Fruit fly (Drosophila melanogaster) whole organism, embryonic: ENCODE results near the gene CG32187.

Source experiments
- CG10321 ChIP-seq: fragments of 200-800 bp; sonication (Bioruptor generic); IDR thresholded peaks from 2 replicates; pipeline ENCODE4 v1.3.6; 2022; ENCODE audit warnings: missing biosample characterization, missing genetic modification characterization
- CG10366 ChIP-seq: fragments of 200-800 bp; sonication (Bioruptor generic); IDR thresholded peaks from 2 replicates; pipeline ENCODE4 v1.3.6; 2022; ENCODE audit warnings: missing biosample characterization, missing genetic modification characterization
- CG10654 ChIP-seq: fragments of 200-800 bp; sonication (Bioruptor generic); optimal IDR thresholded peaks from 2 replicates; lab custom pipeline; 2016; ENCODE audit warnings: missing biosample characterization, missing genetic modification characterization
- CG12391 ChIP-seq: fragments of 200-800 bp; sonication (Bioruptor generic); optimal IDR thresholded peaks from 3 replicates; lab custom pipeline; 2018; ENCODE audit warnings: missing biosample characterization, mild to moderate bottlenecking, missing genetic modification characterization, moderate library complexity
- CG13123 ChIP-seq: fragments of 200-800 bp; sonication (Bioruptor generic); optimal IDR thresholded peaks from 2 replicates; lab custom pipeline; 2016; ENCODE audit warnings: missing biosample characterization, missing genetic modification characterization
- CG13296 ChIP-seq: fragments of 200-800 bp; sonication (Bioruptor generic); optimal IDR thresholded peaks from 3 replicates; lab custom pipeline; 2018; ENCODE audit warnings: missing biosample characterization, mild to moderate bottlenecking, missing genetic modification characterization
- CG16815 ChIP-seq: fragments of 200-800 bp; sonication (Bioruptor generic); optimal IDR thresholded peaks from 3 replicates; lab custom pipeline; 2017; ENCODE audit warnings: missing biosample characterization, mild to moderate bottlenecking, missing genetic modification characterization
- CG16863 ChIP-seq: fragments of 200-800 bp; sonication (Bioruptor generic); optimal IDR thresholded peaks from 3 replicates; lab custom pipeline; 2016; ENCODE audit warnings: missing biosample characterization, missing genetic modification characterization
- CG30020 ChIP-seq: fragments of 200-800 bp; optimal IDR thresholded peaks from 2 replicates; lab custom pipeline; 2019; ENCODE audit warnings: missing biosample characterization, mild to moderate bottlenecking, missing genetic modification characterization, moderate library complexity
- CG32772 ChIP-seq: fragments of 200-800 bp; sonication (Bioruptor generic); IDR thresholded peaks from 2 replicates; pipeline ENCODE4 v1.3.6; 2022; ENCODE audit warnings: missing biosample characterization, missing genetic modification characterization
- CG3847 ChIP-seq: fragments of 200-800 bp; sonication (Bioruptor generic); IDR thresholded peaks from 2 replicates; pipeline ENCODE4 v1.3.6; 2022; ENCODE audit warnings: missing biosample characterization, missing genetic modification characterization
- CG3995 ChIP-seq: fragments of 200-800 bp; sonication (Bioruptor generic); optimal IDR thresholded peaks from 3 replicates; lab custom pipeline; 2016; ENCODE audit warnings: missing biosample characterization, missing genetic modification characterization
- CG6813 ChIP-seq: fragments of 200-800 bp; sonication (Bioruptor generic); optimal IDR thresholded peaks from 2 replicates; lab custom pipeline; 2017; ENCODE audit warnings: missing biosample characterization, missing genetic modification characterization, mild to moderate bottlenecking, moderate library complexity, missing genetic modification reagents
- CG6854 ChIP-seq: fragments of 200-800 bp; sonication (Bioruptor generic); optimal IDR thresholded peaks from 3 replicates; lab custom pipeline; 2017; ENCODE audit warnings: missing biosample characterization, mild to moderate bottlenecking, missing genetic modification characterization
- CG8281 ChIP-seq: fragments of 200-800 bp; sonication (Bioruptor generic); optimal IDR thresholded peaks from 2 replicates; lab custom pipeline; 2018; ENCODE audit warnings: missing biosample characterization, mild to moderate bottlenecking, missing genetic modification characterization, moderate library complexity
- CG8765 ChIP-seq: fragments of 200-800 bp; sonication (Bioruptor generic); IDR thresholded peaks from 2 replicates; pipeline ENCODE4 v1.3.6; 2022; ENCODE audit warnings: missing biosample characterization, missing genetic modification characterization
- CG9817 ChIP-seq: fragments of 200-800 bp; sonication (Bioruptor generic); optimal IDR thresholded peaks from 2 replicates; lab custom pipeline; 2018; ENCODE audit warnings: missing biosample characterization, mild to moderate bottlenecking, missing genetic modification characterization, moderate library complexity
- CG9876 ChIP-seq: fragments of 200-800 bp; sonication (Bioruptor generic); optimal IDR thresholded peaks from 2 replicates; lab custom pipeline; 2016; ENCODE audit warnings: missing biosample characterization, missing genetic modification characterization
- CoRest ChIP-seq: fragments of 200-800 bp; sonication (Bioruptor generic); optimal IDR thresholded peaks from 3 replicates; lab custom pipeline; 2018; ENCODE audit warnings: missing biosample characterization, mild to moderate bottlenecking, missing genetic modification characterization, moderate library complexity
- D ChIP-seq, 2 experiments: fragments of 200-800 bp in 1 of 2; fragments of >200 bp in 1 of 2; sonication (Bioruptor generic) in 1 of 2; optimal IDR thresholded peaks; 2 replicates in 1 of 2; 3 replicates in 1 of 2; lab custom pipeline; 2017; ENCODE audit warnings: mild to moderate bottlenecking in 1 of 2, missing biosample characterization in 1 of 2, missing genetic modification characterization in 1 of 2, missing genetic modification reagents in 1 of 2
- D19A ChIP-seq: fragments of 200-800 bp; optimal IDR thresholded peaks from 3 replicates; lab custom pipeline; 2019; ENCODE audit warnings: missing biosample characterization, mild to moderate bottlenecking, missing genetic modification characterization, moderate library complexity
- Dek ChIP-seq: fragments of 200-800 bp; sonication (Bioruptor generic); optimal IDR thresholded peaks from 3 replicates; lab custom pipeline; 2019; ENCODE audit warnings: missing biosample characterization, mild to moderate bottlenecking, missing genetic modification characterization, moderate library complexity
- Dip2 ChIP-seq: fragments of 200-800 bp; sonication (Bioruptor generic); IDR thresholded peaks from 2 replicates; pipeline ENCODE4 v1.3.6; 2022; ENCODE audit warnings: missing biosample characterization, missing genetic modification characterization
- Dip3 ChIP-seq: fragments of 200-800 bp; sonication (Bioruptor generic); optimal IDR thresholded peaks from 3 replicates; lab custom pipeline; 2016; ENCODE audit warnings: missing biosample characterization, missing genetic modification characterization
- Dll ChIP-seq: fragments of 200-800 bp; sonication (Bioruptor generic); IDR thresholded peaks from 4 replicates; pipeline ENCODE4 v1.3.6; 2022; ENCODE audit warnings: missing biosample characterization, missing genetic modification characterization; ENCODE audit not compliant: partially characterized antibody
- Eip74EF ChIP-seq, 2 experiments: fragments of 200-800 bp in 1 of 2; fragments of >200 bp in 1 of 2; sonication (Bioruptor generic) in 1 of 2; optimal IDR thresholded peaks; 2 replicates each; lab custom pipeline; 2017 to 2019; ENCODE audit warnings: missing biosample characterization in 2 of 2, missing genetic modification characterization in 2 of 2, mild to moderate bottlenecking in 1 of 2, moderate library complexity in 1 of 2
- Ets65A ChIP-seq: fragments of 200-800 bp; sonication (Bioruptor generic); peaks from one replicate; lab custom pipeline; 2016; ENCODE audit warnings: missing biosample characterization, missing genetic modification characterization
- Gug ChIP-seq: fragments of 200-800 bp; sonication (Bioruptor generic); IDR thresholded peaks from 4 replicates; pipeline ENCODE4 v1.3.6; 2022; ENCODE audit warnings: missing biosample characterization, missing genetic modification characterization
- MBD-R2 ChIP-seq: fragments of 200-800 bp; sonication (Bioruptor generic); IDR thresholded peaks from 2 replicates; pipeline ENCODE4 v1.3.6; 2022; ENCODE audit warnings: missing biosample characterization, missing genetic modification characterization
- NC2β ChIP-seq: fragments of 200-800 bp; sonication (Bioruptor generic); optimal IDR thresholded peaks from 2 replicates; lab custom pipeline; 2016; ENCODE audit warnings: missing biosample characterization, missing genetic modification characterization
- NFAT ChIP-seq: fragments of 200-800 bp; sonication (Bioruptor generic); IDR thresholded peaks from 2 replicates; pipeline ENCODE4 v1.3.6; 2022; ENCODE audit warnings: missing biosample characterization, missing genetic modification characterization
- Nf-YA ChIP-seq: fragments of 200-800 bp; sonication (Bioruptor generic); IDR thresholded peaks from 2 replicates; pipeline ENCODE4 v1.3.6; 2022; ENCODE audit warnings: missing biosample characterization, missing genetic modification characterization
- Optix ChIP-seq: fragments of 200-800 bp; sonication (Bioruptor generic); IDR thresholded peaks from 3 replicates; pipeline ENCODE4 v1.3.6; 2022; ENCODE audit warnings: missing biosample characterization, missing genetic modification characterization
- Ptx1 ChIP-seq: fragments of 200-800 bp; sonication (Bioruptor generic); IDR thresholded peaks from 2 replicates; pipeline ENCODE4 v1.3.6; 2022; ENCODE audit warnings: missing biosample characterization, missing genetic modification characterization
- Sry-δ ChIP-seq: fragments of 200-800 bp; sonication (Bioruptor generic); optimal IDR thresholded peaks from 2 replicates; lab custom pipeline; 2016; ENCODE audit warnings: missing biosample characterization, missing genetic modification characterization
- Vsx1 ChIP-seq: fragments of 200-800 bp; sonication (Bioruptor generic); optimal IDR thresholded peaks from 2 replicates; lab custom pipeline; 2017; ENCODE audit warnings: missing biosample characterization, mild to moderate bottlenecking, missing genetic modification characterization, missing genetic modification reagents
- Xbp1 ChIP-seq: fragments of 200-800 bp; sonication (Bioruptor generic); optimal IDR thresholded peaks from 3 replicates; lab custom pipeline; 2016; ENCODE audit warnings: missing biosample characterization, mild to moderate bottlenecking, missing genetic modification characterization
- al ChIP-seq: fragments of 200-800 bp; sonication (Bioruptor generic); IDR thresholded peaks from 2 replicates; pipeline ENCODE4 v1.3.6; 2022; ENCODE audit warnings: missing biosample characterization, missing genetic modification characterization
- ato ChIP-seq: fragments of 200-800 bp; sonication (Bioruptor generic); IDR thresholded peaks from 2 replicates; pipeline ENCODE4 v1.3.6; 2022; ENCODE audit warnings: missing biosample characterization, missing genetic modification characterization; ENCODE audit not compliant: partially characterized antibody
- her ChIP-seq: fragments of 200-800 bp; sonication (Bioruptor generic); optimal IDR thresholded peaks from 2 replicates; lab custom pipeline; 2016; ENCODE audit warnings: missing biosample characterization, missing genetic modification characterization
- inv ChIP-seq: fragments of 200-800 bp; sonication (Bioruptor generic); IDR thresholded peaks from 2 replicates; pipeline ENCODE4 v1.3.6; 2022; ENCODE audit warnings: missing biosample characterization, missing genetic modification characterization; ENCODE audit not compliant: partially characterized antibody
- jumu ChIP-seq: fragments of 200-800 bp; sonication (Bioruptor generic); optimal IDR thresholded peaks from 3 replicates; lab custom pipeline; 2016; ENCODE audit warnings: missing biosample characterization, missing genetic modification characterization
- kah ChIP-seq: fragments of 200-800 bp; sonication (Bioruptor generic); optimal IDR thresholded peaks from 2 replicates; lab custom pipeline; 2018; ENCODE audit warnings: missing biosample characterization, mild to moderate bottlenecking, missing genetic modification characterization
- lbe ChIP-seq: fragments of 200-800 bp; sonication (Bioruptor generic); optimal IDR thresholded peaks from 2 replicates; lab custom pipeline; 2016; ENCODE audit warnings: missing biosample characterization, mild to moderate bottlenecking, missing genetic modification characterization
- ro ChIP-seq: fragments of 200-800 bp; sonication (Bioruptor generic); IDR thresholded peaks from 2 replicates; pipeline ENCODE4 v1.3.6; 2022; ENCODE audit warnings: missing biosample characterization, missing genetic modification characterization
- sna ChIP-seq: fragments of 200-800 bp; sonication (Bioruptor generic); IDR thresholded peaks from 2 replicates; pipeline ENCODE4 v1.3.6; 2022; ENCODE audit warnings: missing biosample characterization, missing genetic modification characterization; ENCODE audit not compliant: partially characterized antibody
- tin ChIP-seq: fragments of 200-800 bp; sonication (Bioruptor generic); optimal IDR thresholded peaks from 3 replicates; lab custom pipeline; 2016; ENCODE audit warnings: missing biosample characterization, missing genetic modification characterization
- trh ChIP-seq: fragments of 200-800 bp; sonication (Bioruptor generic); optimal IDR thresholded peaks from 2 replicates; lab custom pipeline; 2016; ENCODE audit warnings: missing biosample characterization, missing genetic modification characterization
- vnd ChIP-seq: fragments of 200-800 bp; sonication (Bioruptor generic); IDR thresholded peaks from 3 replicates; pipeline ENCODE4 v1.3.6; 2022; ENCODE audit warnings: missing biosample characterization, missing genetic modification characterization; ENCODE audit not compliant: partially characterized antibody
- yki ChIP-seq: fragments of >200 bp; optimal IDR thresholded peaks from 3 replicates; lab custom pipeline; 2018
- zen ChIP-seq: fragments of 200-800 bp; sonication (Bioruptor generic); optimal IDR thresholded peaks from 3 replicates; lab custom pipeline; 2018; ENCODE audit warnings: missing biosample characterization, mild to moderate bottlenecking, missing genetic modification characterization, moderate library complexity

The CG32187 gene

DNA sequence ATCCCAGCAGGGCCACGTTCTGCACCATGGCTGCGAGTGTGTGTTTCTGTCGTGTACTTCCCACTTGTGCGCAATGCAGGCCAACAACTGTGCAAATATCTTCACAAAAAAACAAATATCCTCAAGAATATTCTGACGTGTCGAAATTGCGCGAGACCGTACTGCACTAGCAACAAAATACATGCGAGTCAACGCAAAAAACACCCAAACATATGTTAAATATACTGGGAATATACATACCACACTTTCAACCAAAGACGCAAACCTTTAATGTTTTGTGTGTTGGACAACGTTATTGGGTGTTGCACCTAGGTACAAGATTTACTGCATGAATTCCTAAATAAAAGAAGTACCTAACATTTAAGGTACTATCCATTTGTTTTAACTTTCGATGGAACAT, 4.1 kb downstream of the CG32187 start, which contains the start of gene NUCB1 (continued):
- TF ChIP-seq Nf-YA (GFP tag; lab: Robert Waterston, UW) (no peak), CG3995 (GFP tag; lab: Kevin White, UChicago) (peak; percentile 27), lbe (GFP tag; lab: Kevin White, UChicago) (no peak), MBD-R2 (GFP tag; lab: Robert Waterston, UW) (peak; percentile 93), al (GFP tag; lab: Robert Waterston, UW) (no peak), Optix (GFP tag; lab: Robert Waterston, UW) (no peak), CoRest (tag; lab: Kevin White, UChicago) (peak; percentile 47), Xbp1 (peak; percentile 82), CG8765 (no peak; the same call in 1 of the 2 replicates), kah (GFP tag; lab: Kevin White, UChicago) (no peak), Dip3 (GFP tag; lab: Kevin White, UChicago) (peak; percentile 43), ato (GFP tag; lab: Robert Waterston, UW) (no peak), CG10321 (GFP tag; lab: Robert Waterston, UW) (no peak), Sry-δ (GFP tag; lab: Kevin White, UChicago) (peak; percentile 41), CG8281 (tag; lab: Kevin White, UChicago) (no peak), D (optimal IDR thresholded peaks at IDR 0.05; lab: Kevin White, UChicago) (peak; percentile 11), D (GFP tag; optimal IDR thresholded peaks at IDR 0.05; lab: Kevin White, UChicago) (no peak), CG13296 (GFP tag; lab: Kevin White, UChicago) (no peak), CG3847 (peak; percentile 80), CG32772 (GFP tag; lab: Robert Waterston, UW) (no peak), CG10366 (GFP tag; lab: Robert Waterston, UW) (peak; percentile 12; the same call in 1 of the 2 replicates), CG12391 (peak; percentile 59), NFAT (GFP tag; lab: Robert Waterston, UW) (no peak), Dll (no peak), her (GFP tag; lab: Kevin White, UChicago) (no peak), sna (GFP tag; lab: Robert Waterston, UW) (no peak), CG6813 (GFP tag; lab: Kevin White, UChicago) (peak; percentile 16), Ets65A (peak; percentile 92), CG9817 (tag; lab: Kevin White, UChicago) (no peak), Dip2 (GFP tag; lab: Robert Waterston, UW) (no peak), Gug (no peak), D19A (tag; lab: Kevin White, UChicago) (no peak), zen (tag; lab: Kevin White, UChicago) (peak; percentile 46), CG16863 (GFP tag; lab: Kevin White, UChicago) (peak; percentile 11), CG30020 (peak; percentile 29), Dek (tag; lab: Kevin White, UChicago) (no peak), jumu (GFP tag; lab: Kevin White, UChicago) (peak; percentile 8), Eip74EF (GFP tag; optimal IDR thresholded peaks at IDR 0.05; lab: Kevin White, UChicago) (no peak), ro (GFP tag; lab: Robert Waterston, UW) (no peak), CG9876 (GFP tag; lab: Kevin White, UChicago) (no peak), CG16815 (GFP tag; lab: Kevin White, UChicago) (no peak), CG10654 (GFP tag; lab: Kevin White, UChicago) (peak; percentile 15), NC2β (GFP tag; lab: Kevin White, UChicago) (peak; percentile 40), CG13123 (no peak), tin (peak; percentile 3), inv (GFP tag; lab: Robert Waterston, UW) (no peak), CG6854 (GFP tag; lab: Kevin White, UChicago) (peak; percentile 11), yki (no peak), Vsx1 (no peak), vnd (GFP tag; lab: Robert Waterston, UW) (no peak), Ptx1 (GFP tag; lab: Robert Waterston, UW) (peak; percentile 38), trh (GFP tag; lab: Kevin White, UChicago) (no peak)
